Fruit fly (Drosophila melanogaster): ENCODE results near the gene lobo.

dm6 chr3R:25168259-25168972 lies 25.2 kb downstream of the lobo start:
- TF ChIP-seq kay (GFP tag; ENCODE audit: borderline replicate concordance) (no peak), Hr96 (GFP tag; optimal IDR thresholded peaks at IDR 0.05) (no peak), CG7101 (tag; optimal IDR thresholded peaks at IDR 0.05) (no peak), CG1620 (GFP tag; optimal IDR thresholded peaks at IDR 0.05) (no peak), toe (GFP tag; optimal IDR thresholded peaks at IDR 0.05) (no peak), CG33017 (tag; optimal IDR thresholded peaks at IDR 0.05) (no peak), pad (GFP tag; optimal IDR thresholded peaks at IDR 0.05) (no peak), Crg-1 (GFP tag; optimal IDR thresholded peaks at IDR 0.05) (no peak), cnc (optimal IDR thresholded peaks at IDR 0.05) (no peak), tj (GFP tag; optimal IDR thresholded peaks at IDR 0.05) (no peak), Mnt (GFP tag; optimal IDR thresholded peaks at IDR 0.05) (no peak), CG12768 (GFP tag; optimal IDR thresholded peaks at IDR 0.05) (no peak), cic (GFP tag; optimal IDR thresholded peaks at IDR 0.05) (no peak), CG11617 (GFP tag; optimal IDR thresholded peaks at IDR 0.05) (no peak)

Data from whole organism, adult.